Fruit fly (Drosophila melanogaster): ENCODE results near the gene CG15820.

The CG15820 gene

DNA sequence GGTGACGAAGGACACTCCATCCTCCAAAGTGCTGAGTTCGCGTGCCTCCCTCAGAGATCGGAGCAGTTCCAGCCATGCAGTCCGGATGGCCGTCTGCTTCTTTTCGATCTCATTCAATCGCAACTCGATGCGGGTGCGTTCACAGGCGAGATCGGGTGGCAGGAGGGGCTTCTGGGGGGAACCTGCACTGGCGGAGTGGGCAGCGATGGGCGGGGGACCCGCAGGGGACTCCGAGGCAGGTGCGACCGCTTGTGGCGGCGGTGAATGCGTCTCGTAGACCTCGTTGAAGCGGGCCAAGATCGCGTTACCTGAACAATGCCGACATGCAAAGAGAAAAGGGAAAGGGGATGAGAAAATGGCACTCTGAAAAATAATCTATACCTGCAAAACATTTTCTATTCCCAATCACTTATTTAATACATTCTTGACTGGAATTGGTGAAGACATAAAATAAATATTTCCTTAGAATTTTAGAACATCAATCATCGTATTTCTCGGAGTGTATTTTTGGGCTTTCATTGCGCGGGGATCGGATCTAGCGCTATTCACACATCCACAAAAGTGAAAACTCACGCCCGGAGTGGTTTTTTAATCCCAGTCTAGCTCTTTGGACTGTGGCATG, 15.3 kb downstream of the CG15820 start (continued):
- TF ChIP-seq abd-A (tag; optimal IDR thresholded peaks at IDR 0.05): no peak
- TF ChIP-seq cg (GFP tag; optimal IDR thresholded peaks at IDR 0.05): no peak
- peak; percentile 46 for TF ChIP-seq grau (tag; optimal IDR thresholded peaks at IDR 0.05)
- no peak for TF ChIP-seq CG2116 (GFP tag; optimal IDR thresholded peaks at IDR 0.05)
- no peak for TF ChIP-seq CG8944 (GFP tag; optimal IDR thresholded peaks at IDR 0.05)
- no peak for TF ChIP-seq CG4854 (GFP tag; optimal IDR thresholded peaks at IDR 0.05)
- TF ChIP-seq ap (GFP tag; IDR thresholded peaks at IDR 0.05): no peak
- no peak for TF ChIP-seq MESR4 (GFP tag; optimal IDR thresholded peaks at IDR 0.05)
- TF ChIP-seq sna (GFP tag; IDR thresholded peaks at IDR 0.05; ENCODE audit: partially characterized antibody): no peak
- no peak for TF ChIP-seq Bteb2 (GFP tag; optimal IDR thresholded peaks at IDR 0.05)
- TF ChIP-seq bowl (GFP tag; IDR thresholded peaks at IDR 0.05): no peak
- no peak for TF ChIP-seq CG10274 (GFP tag; optimal IDR thresholded peaks at IDR 0.05)
- TF ChIP-seq ssp (GFP tag; IDR thresholded peaks at IDR 0.05): peak; percentile 43
- no peak for TF ChIP-seq CG3065 (GFP tag; optimal IDR thresholded peaks at IDR 0.05)
- no peak for TF ChIP-seq Adf1 (GFP tag; IDR thresholded peaks at IDR 0.05)
- peak; percentile 78 for TF ChIP-seq Xrp1 (GFP tag; IDR thresholded peaks at IDR 0.05)
- TF ChIP-seq Tbp (GFP tag; optimal IDR thresholded peaks at IDR 0.05): no peak
- no peak for TF ChIP-seq CG14441 (GFP tag; IDR thresholded peaks at IDR 0.05)
- TF ChIP-seq Lhr (GFP tag; optimal IDR thresholded peaks at IDR 0.05): no peak
- TF ChIP-seq CG30403 (GFP tag; optimal IDR thresholded peaks at IDR 0.05): peak; percentile 41
- TF ChIP-seq CG8924 (tag; optimal IDR thresholded peaks at IDR 0.05): peak; percentile 49
- TF ChIP-seq onecut (GFP tag; IDR thresholded peaks at IDR 0.05): 0 out of 2 replicates have a peak, but pooled peaks have one; percentile 22
- peak; percentile 63; the same call in 2 of the 3 replicates for TF ChIP-seq ken (GFP tag; IDR thresholded peaks at IDR 0.05)
- 0 out of 2 replicates have a peak, but pooled peaks have one; percentile 14 for TF ChIP-seq CG31224 (GFP tag; IDR thresholded peaks at IDR 0.05)
- TF ChIP-seq Aef1 (GFP tag; IDR thresholded peaks at IDR 0.05): no peak
- TF ChIP-seq wdn (GFP tag; IDR thresholded peaks at IDR 0.05): no peak
- peak; percentile 2 to 46 for TF ChIP-seq chif (GFP tag; optimal IDR thresholded peaks at IDR 0.05)
- peak; percentile 66 for TF ChIP-seq fd96Cb (tag; optimal IDR thresholded peaks at IDR 0.05)
- no peak for TF ChIP-seq Doc2 (GFP tag; IDR thresholded peaks at IDR 0.05)
- TF ChIP-seq klu (GFP tag; IDR thresholded peaks at IDR 0.05): no peak
- TF ChIP-seq Ptx1 (GFP tag; IDR thresholded peaks at IDR 0.05): peak; percentile 35; the same call in 1 of the 2 replicates
- 0 out of 3 replicates have a peak, but pooled peaks have one; percentile 23 for TF ChIP-seq gce (GFP tag; IDR thresholded peaks at IDR 0.05)
- TF ChIP-seq Hey (tag; optimal IDR thresholded peaks at IDR 0.05): no peak
- TF ChIP-seq crol (GFP tag; IDR thresholded peaks at IDR 0.05): peak; percentile 89
- TF ChIP-seq peb (GFP tag; IDR thresholded peaks at IDR 0.05): no peak
- no peak for TF ChIP-seq Dll (GFP tag; IDR thresholded peaks at IDR 0.05; ENCODE audit: partially characterized antibody)
- 0 out of 2 replicates have a peak, but pooled peaks have one; percentile 35 for TF ChIP-seq Nf-YA (GFP tag; IDR thresholded peaks at IDR 0.05)
- TF ChIP-seq kni (GFP tag; optimal IDR thresholded peaks at IDR 0.05): peak; percentile 75
- no peak for TF ChIP-seq gfzf (GFP tag; optimal IDR thresholded peaks at IDR 0.05)
- TF ChIP-seq NFAT (GFP tag; IDR thresholded peaks at IDR 0.05): no peak
- no peak for TF ChIP-seq CG6765 (GFP tag; optimal IDR thresholded peaks at IDR 0.05)
- TF ChIP-seq pita (GFP tag; optimal IDR thresholded peaks at IDR 0.05): no peak
- no peak for TF ChIP-seq pum (GFP tag; optimal IDR thresholded peaks at IDR 0.05)
- no peak for TF ChIP-seq CG17612 (GFP tag; IDR thresholded peaks at IDR 0.05)
- TF ChIP-seq CG13894 (tag; optimal IDR thresholded peaks at IDR 0.05): no peak
- TF ChIP-seq CG10462 (GFP tag; optimal IDR thresholded peaks at IDR 0.05): no peak
- TF ChIP-seq bsh (GFP tag; optimal IDR thresholded peaks at IDR 0.05): peak in 1 of 2 experiments; percentile 86
- TF ChIP-seq CG11695 (GFP tag; IDR thresholded peaks at IDR 0.05): peak; percentile 59; the same call in 2 of the 3 replicates
- no peak for TF ChIP-seq CG4617 (GFP tag; optimal IDR thresholded peaks at IDR 0.05; ENCODE audit: borderline replicate concordance)
- TF ChIP-seq CG17912 (GFP tag; optimal IDR thresholded peaks at IDR 0.05): no peak
- no peak for TF ChIP-seq NC2α (GFP tag; optimal IDR thresholded peaks at IDR 0.05)

Measured in whole organism, embryonic.